Fruit fly (Drosophila melanogaster) whole organism, embryonic: ENCODE data around the gene aqz.
A peak's percentile ranks its signal among the peaks of the same experiment; 100 is the strongest.

ENCODE experiments used
- Adf1 ChIP-seq: fragments of 200-800 bp; sonication (Bioruptor generic); IDR thresholded peaks from 2 replicates; pipeline ENCODE4 v1.3.6; 2022; ENCODE audit warnings: missing biosample characterization, missing genetic modification characterization
- Atf6 ChIP-seq: fragments of 200-800 bp; sonication (Bioruptor generic); IDR thresholded peaks from 2 replicates; pipeline ENCODE4 v1.3.6; 2022; ENCODE audit warnings: missing biosample characterization, missing genetic modification characterization
- CG10147 ChIP-seq: fragments of 200-800 bp; sonication (Bioruptor generic); optimal IDR thresholded peaks from 2 replicates; lab custom pipeline; 2019; ENCODE audit warnings: missing biosample characterization, mild to moderate bottlenecking, missing genetic modification characterization, moderate library complexity
- CG12155 ChIP-seq: fragments of 200-800 bp; sonication (Bioruptor generic); optimal IDR thresholded peaks from 3 replicates; lab custom pipeline; 2016; ENCODE audit warnings: missing biosample characterization, missing genetic modification characterization
- CG12769 ChIP-seq: fragments of 200-800 bp; sonication (Bioruptor generic); optimal IDR thresholded peaks from 2 replicates; lab custom pipeline; 2019; ENCODE audit warnings: missing biosample characterization, mild to moderate bottlenecking, missing genetic modification characterization, moderate library complexity
- CG13287 ChIP-seq: fragments of 200-800 bp; sonication (Bioruptor generic); IDR thresholded peaks from 2 replicates; pipeline ENCODE4 v1.3.6; 2022; ENCODE audit warnings: missing biosample characterization, missing genetic modification characterization; ENCODE audit not compliant: partially characterized antibody
- CG15601 ChIP-seq: fragments of 200-800 bp; sonication (Bioruptor generic); optimal IDR thresholded peaks from 3 replicates; lab custom pipeline; 2019; ENCODE audit warnings: missing biosample characterization, mild to moderate bottlenecking, missing genetic modification characterization, moderate library complexity
- CG17186 ChIP-seq: fragments of 200-800 bp; sonication (Bioruptor generic); optimal IDR thresholded peaks from 3 replicates; lab custom pipeline; 2017; ENCODE audit warnings: missing biosample characterization, missing genetic modification reagents, missing genetic modification characterization
- CG17802 ChIP-seq: fragments of 200-800 bp; sonication (Bioruptor generic); optimal IDR thresholded peaks from 2 replicates; lab custom pipeline; 2018; ENCODE audit warnings: missing biosample characterization, mild to moderate bottlenecking, missing genetic modification characterization, moderate library complexity
- CG18011 ChIP-seq: fragments of 200-800 bp; sonication (Bioruptor generic); optimal IDR thresholded peaks from 2 replicates; lab custom pipeline; 2017; ENCODE audit warnings: missing biosample characterization, missing genetic modification characterization, mild to moderate bottlenecking, moderate library complexity, missing genotype
- CG18619 ChIP-seq: fragments of 200-800 bp; sonication (Bioruptor generic); optimal IDR thresholded peaks from 3 replicates; lab custom pipeline; 2017; ENCODE audit warnings: missing biosample characterization, mild to moderate bottlenecking, missing genetic modification characterization
- CG2199 ChIP-seq: fragments of 200-800 bp; sonication (Bioruptor generic); IDR thresholded peaks from 3 replicates; pipeline ENCODE4 v1.3.6; 2022; ENCODE audit warnings: missing biosample characterization, missing genetic modification characterization
- CG34376 ChIP-seq: fragments of 200-800 bp; sonication (Bioruptor generic); optimal IDR thresholded peaks from 2 replicates; lab custom pipeline; 2018; ENCODE audit warnings: missing biosample characterization, mild to moderate bottlenecking, missing genetic modification characterization
- CG3726 ChIP-seq: fragments of 200-800 bp; sonication (Bioruptor generic); IDR thresholded peaks from 3 replicates; pipeline ENCODE4, ENCODE4 v1.3.6; 2022; ENCODE audit warnings: missing biosample characterization, missing genetic modification characterization
- CG3838 ChIP-seq: fragments of 200-800 bp; sonication (Bioruptor generic); optimal IDR thresholded peaks from 3 replicates; lab custom pipeline; 2016; ENCODE audit warnings: missing biosample characterization, missing genetic modification characterization
- CG6813 ChIP-seq: fragments of 200-800 bp; sonication (Bioruptor generic); optimal IDR thresholded peaks from 2 replicates; lab custom pipeline; 2017; ENCODE audit warnings: missing biosample characterization, missing genetic modification characterization, mild to moderate bottlenecking, moderate library complexity, missing genetic modification reagents
- CG7372 ChIP-seq: fragments of 200-800 bp; sonication (Bioruptor generic); IDR thresholded peaks from 2 replicates; pipeline ENCODE4 v1.3.6; 2022; ENCODE audit warnings: missing biosample characterization, missing genetic modification characterization
- CG7987 ChIP-seq: fragments of 200-800 bp; sonication (Bioruptor generic); optimal IDR thresholded peaks from 2 replicates; lab custom pipeline; 2018; ENCODE audit warnings: missing biosample characterization, mild to moderate bottlenecking, missing genetic modification characterization, moderate library complexity
- CG8944 ChIP-seq: fragments of 200-800 bp; sonication (Bioruptor generic); optimal IDR thresholded peaks from 3 replicates; lab custom pipeline; 2016; ENCODE audit warnings: missing biosample characterization, missing genetic modification characterization
- CHES-1-like ChIP-seq: fragments of 200-800 bp; sonication (Bioruptor generic); optimal IDR thresholded peaks from 2 replicates; lab custom pipeline; 2016; ENCODE audit warnings: missing biosample characterization, missing genetic modification characterization
- Deaf1 ChIP-seq: fragments of 200-800 bp; optimal IDR thresholded peaks from 3 replicates; lab custom pipeline; 2019; ENCODE audit warnings: missing biosample characterization, mild to moderate bottlenecking, missing genetic modification characterization, moderate library complexity
- Dek ChIP-seq: fragments of 200-800 bp; sonication (Bioruptor generic); optimal IDR thresholded peaks from 3 replicates; lab custom pipeline; 2019; ENCODE audit warnings: missing biosample characterization, mild to moderate bottlenecking, missing genetic modification characterization, moderate library complexity
- Drgx ChIP-seq: fragments of 200-800 bp; sonication (Bioruptor generic); IDR thresholded peaks from 2 replicates; pipeline ENCODE4 v1.3.6; 2022; ENCODE audit warnings: missing biosample characterization, missing genetic modification characterization
- Eip74EF ChIP-seq, 2 experiments: fragments of 200-800 bp in 1 of 2; fragments of >200 bp in 1 of 2; sonication (Bioruptor generic) in 1 of 2; optimal IDR thresholded peaks; 2 replicates each; lab custom pipeline; 2017 to 2019; ENCODE audit warnings: missing biosample characterization in 2 of 2, missing genetic modification characterization in 2 of 2, mild to moderate bottlenecking in 1 of 2, moderate library complexity in 1 of 2
- Ets65A ChIP-seq: fragments of 200-800 bp; sonication (Bioruptor generic); peaks from one replicate; lab custom pipeline; 2016; ENCODE audit warnings: missing biosample characterization, missing genetic modification characterization
- HLHmδ ChIP-seq: fragments of 200-800 bp; sonication (Bioruptor generic); optimal IDR thresholded peaks from 2 replicates; lab custom pipeline; 2018; ENCODE audit warnings: missing biosample characterization, mild to moderate bottlenecking, missing genetic modification characterization, moderate library complexity
- Hr39 ChIP-seq: fragments of >200 bp; optimal IDR thresholded peaks from 2 replicates; lab custom pipeline; 2017
- Kr ChIP-seq: fragments of 200-800 bp; sonication (Bioruptor generic); optimal IDR thresholded peaks from 2 replicates; lab custom pipeline; 2017; ENCODE audit warnings: missing biosample characterization, mild to moderate bottlenecking, missing genetic modification characterization
- Lim3 ChIP-seq: fragments of 200-800 bp; sonication (Bioruptor generic); IDR thresholded peaks from 2 replicates; pipeline ENCODE4 v1.3.6; 2022; ENCODE audit warnings: missing biosample characterization, missing genetic modification characterization
- Scr ChIP-seq: fragments of 200-800 bp; sonication (Bioruptor generic); IDR thresholded peaks from 2 replicates; pipeline ENCODE4 v1.3.6; 2022; ENCODE audit warnings: missing biosample characterization, missing genetic modification characterization; ENCODE audit not compliant: partially characterized antibody
- Sry-δ ChIP-seq: fragments of 200-800 bp; sonication (Bioruptor generic); optimal IDR thresholded peaks from 2 replicates; lab custom pipeline; 2016; ENCODE audit warnings: missing biosample characterization, missing genetic modification characterization
- Stat92E ChIP-seq, 3 experiments: fragments of >200 bp in 2 of 3; fragments of 200-800 bp in 1 of 3; sonication (Bioruptor generic) in 1 of 3; optimal IDR thresholded peaks; 2 replicates each; lab custom pipeline; 2017 to 2019; ENCODE audit warnings: missing biosample characterization in 3 of 3, missing genetic modification characterization in 3 of 3, mild to moderate bottlenecking in 1 of 3, moderate library complexity in 1 of 3
- Vsx1 ChIP-seq: fragments of 200-800 bp; sonication (Bioruptor generic); optimal IDR thresholded peaks from 2 replicates; lab custom pipeline; 2017; ENCODE audit warnings: missing biosample characterization, mild to moderate bottlenecking, missing genetic modification characterization, missing genetic modification reagents
- YL-1 ChIP-seq: fragments of 200-800 bp; sonication (Bioruptor generic); optimal IDR thresholded peaks from 3 replicates; lab custom pipeline; 2017; ENCODE audit warnings: missing biosample characterization, mild to moderate bottlenecking, missing genetic modification characterization
- cwo ChIP-seq: fragments of 200-800 bp; sonication (Bioruptor generic); optimal IDR thresholded peaks from 3 replicates; lab custom pipeline; 2017; ENCODE audit warnings: missing biosample characterization, missing genetic modification characterization, mild to moderate bottlenecking, moderate library complexity, missing genetic modification reagents
- dysf ChIP-seq: fragments of 200-800 bp; sonication (Bioruptor generic); IDR thresholded peaks from 3 replicates; pipeline ENCODE4 v1.3.6; 2022; ENCODE audit warnings: missing biosample characterization, missing genetic modification characterization
- esg ChIP-seq: fragments of 200-800 bp; sonication (Bioruptor generic); conservative IDR thresholded peaks from 2 replicates; pipeline ENCODE4 v1.3.6; 2022; ENCODE audit warnings: missing biosample characterization, missing genetic modification characterization
- fru ChIP-seq: fragments of >200 bp; optimal IDR thresholded peaks from 2 replicates; lab custom pipeline; 2017
- h ChIP-seq: fragments of >200 bp; optimal IDR thresholded peaks from 2 replicates; lab custom pipeline; 2017
- hb ChIP-seq: fragments of 200-800 bp; sonication (Bioruptor generic); IDR thresholded peaks from 3 replicates; pipeline ENCODE4 v1.3.6; 2022; ENCODE audit warnings: missing biosample characterization, missing genetic modification characterization; ENCODE audit not compliant: partially characterized antibody
- lmd ChIP-seq: fragments of 200-800 bp; sonication (Bioruptor generic); IDR thresholded peaks from 2 replicates; pipeline ENCODE4 v1.3.6; 2022; ENCODE audit warnings: missing biosample characterization, missing genetic modification characterization
- luna ChIP-seq: fragments of 200-800 bp; sonication (Bioruptor generic); optimal IDR thresholded peaks from 2 replicates; lab custom pipeline; 2016; ENCODE audit warnings: missing biosample characterization, missing genetic modification characterization
- maf-S ChIP-seq: fragments of 200-800 bp; sonication (Bioruptor generic); optimal IDR thresholded peaks from 2 replicates; lab custom pipeline; 2016; ENCODE audit warnings: missing biosample characterization, missing genetic modification characterization
- org-1 ChIP-seq: fragments of 200-800 bp; sonication (Bioruptor generic); optimal IDR thresholded peaks from 2 replicates; lab custom pipeline; 2017; ENCODE audit warnings: missing biosample characterization, missing genetic modification characterization
- schlank ChIP-seq: fragments of 200-800 bp; sonication (Bioruptor generic); optimal IDR thresholded peaks from 2 replicates; lab custom pipeline; 2018; ENCODE audit warnings: missing biosample characterization, mild to moderate bottlenecking, missing genetic modification characterization
- sim ChIP-seq: fragments of 200-800 bp; sonication (Bioruptor generic); IDR thresholded peaks from 2 replicates; pipeline ENCODE4 v1.3.6; 2022; ENCODE audit warnings: missing biosample characterization, missing genetic modification characterization
- sob ChIP-seq: fragments of 200-800 bp; sonication (Bioruptor generic); IDR thresholded peaks from 2 replicates; pipeline ENCODE4 v1.3.6; 2022; ENCODE audit warnings: missing biosample characterization, missing genetic modification characterization
- sr ChIP-seq: fragments of 200-800 bp; sonication (Bioruptor generic); IDR thresholded peaks from 3 replicates; pipeline ENCODE4 v1.3.6; 2022; ENCODE audit warnings: missing biosample characterization, missing genetic modification characterization
- unpg ChIP-seq: fragments of 200-800 bp; sonication (Bioruptor generic); optimal IDR thresholded peaks from 3 replicates; lab custom pipeline; 2018; ENCODE audit warnings: missing biosample characterization, mild to moderate bottlenecking, missing genetic modification characterization, moderate library complexity
- vfl ChIP-seq: fragments of 200-800 bp; sonication (Bioruptor generic); optimal IDR thresholded peaks from 2 replicates; lab custom pipeline; 2016; ENCODE audit warnings: missing biosample characterization, missing genetic modification characterization

aqz gene

dm6 chr3R:8820428-8820912, at the start of gene aqz (continued):
- TF ChIP-seq Stat92E (GFP tag; optimal IDR thresholded peaks at IDR 0.05; lab: Kevin White, UChicago) (peak in 1 of 3 experiments; percentile 90), dysf (GFP tag; lab: Robert Waterston, UW) (peak; percentile 59; the same call in 1 of the 3 replicates), YL-1 (GFP tag; lab: Kevin White, UChicago) (peak; percentile 89), CG17186 (peak; percentile 69), CG3838 (GFP tag; lab: Kevin White, UChicago) (no peak), CG10147 (GFP tag; lab: Kevin White, UChicago) (peak; percentile 5), Deaf1 (tag; lab: Kevin White, UChicago) (peak; percentile 54), CG13287 (GFP tag; lab: Robert Waterston, UW) (peak; percentile 62), CG12769 (peak; percentile 81), CG18619 (peak; percentile 55), Atf6 (GFP tag; lab: Robert Waterston, UW) (no peak), org-1 (GFP tag; lab: Kevin White, UChicago) (no peak), CG18011 (GFP tag; lab: Kevin White, UChicago) (peak; percentile 30), CG34376 (GFP tag; lab: Kevin White, UChicago) (peak; percentile 91), CG17802 (tag; lab: Kevin White, UChicago) (peak; percentile 100), Eip74EF (GFP tag; optimal IDR thresholded peaks at IDR 0.05; lab: Kevin White, UChicago) (peak in 1 of 2 experiments; percentile 87), maf-S (peak; percentile 74), luna (GFP tag; lab: Kevin White, UChicago) (peak; percentile 40), unpg (peak; percentile 35), fru (lab: Kevin White, UChicago) (no peak), CG8944 (GFP tag; lab: Kevin White, UChicago) (peak; percentile 51), CG15601 (tag; lab: Kevin White, UChicago) (peak; percentile 66), Adf1 (GFP tag; lab: Robert Waterston, UW) (peak; percentile 68; the same call in 1 of the 2 replicates), Kr (GFP tag; lab: Kevin White, UChicago) (no peak), vfl (GFP tag; lab: Kevin White, UChicago) (peak; percentile 55), esg (GFP tag; lab: Robert Waterston, UW) (no peak), Sry-δ (peak; percentile 77), Hr39 (lab: Kevin White, UChicago) (no peak), schlank (tag; lab: Kevin White, UChicago) (peak; percentile 37), HLHmδ (GFP tag; lab: Kevin White, UChicago) (peak; percentile 81), Drgx (GFP tag; lab: Robert Waterston, UW) (peak; percentile 57), CG7987 (GFP tag; lab: Kevin White, UChicago) (peak; percentile 70), cwo (GFP tag; lab: Kevin White, UChicago) (peak; percentile 64), sr (GFP tag; lab: Robert Waterston, UW) (peak; percentile 67; the same call in 2 of the 3 replicates), hb (GFP tag; lab: Robert Waterston, UW) (no peak), Vsx1 (GFP tag; lab: Kevin White, UChicago) (no peak), Scr (GFP tag; lab: Robert Waterston, UW) (peak; percentile 54), lmd (GFP tag; lab: Robert Waterston, UW) (no peak; the same call in 1 of the 2 replicates), CG6813 (GFP tag; lab: Kevin White, UChicago) (peak; percentile 51), CG3726 (GFP tag; lab: Robert Waterston, UW) (no peak), CHES-1-like (peak; percentile 73), Dek (tag; lab: Kevin White, UChicago) (peak; percentile 72), Lim3 (GFP tag; lab: Robert Waterston, UW) (no peak), h (lab: Kevin White, UChicago) (no peak), sim (GFP tag; lab: Robert Waterston, UW) (0 out of 2 replicates have a peak, but pooled peaks have one; percentile 36), CG12155 (peak; percentile 8), CG2199 (GFP tag; lab: Robert Waterston, UW) (peak; percentile 95; the same call in 2 of the 3 replicates), CG7372 (GFP tag; lab: Robert Waterston, UW) (peak; percentile 57), sob (peak; percentile 72), Ets65A (GFP tag; lab: Kevin White, UChicago) (peak; percentile 95)
